Worm (Caenorhabditis elegans) whole organism, young adult: ENCODE results near the gene sru-30.

Source experiments
- B0035.1 ChIP-seq: sonication (generic microtip); optimal IDR thresholded peaks from 2 replicates; lab custom pipeline; 2016; ENCODE audit warnings: missing genetic modification characterization, mild to moderate bottlenecking, missing compliant biosample characterization, missing genotype, missing genetic modification reagents
- C06A6.2 ChIP-seq: fragments of 200-800 bp; sonication (Bioruptor generic); conservative IDR thresholded peaks from 2 replicates; pipeline ENCODE4 v1.3.6; 2022; ENCODE audit warnings: missing genetic modification characterization, missing compliant biosample characterization
- F10E7.11 ChIP-seq: sonication (generic microtip); optimal IDR thresholded peaks from 2 replicates; lab custom pipeline; 2017; ENCODE audit warnings: mild to moderate bottlenecking, missing genetic modification characterization, moderate library complexity, missing compliant biosample characterization
- F37B4.10 ChIP-seq: fragments of 200-800 bp; sonication (Bioruptor generic); IDR thresholded peaks from 2 replicates; pipeline ENCODE4 v1.3.6; 2022; ENCODE audit warnings: missing genetic modification characterization, missing compliant biosample characterization
- F49E8.2 ChIP-seq: sonication (generic microtip); optimal IDR thresholded peaks from 3 replicates; lab custom pipeline; 2017; ENCODE audit warnings: missing genetic modification characterization, mild to moderate bottlenecking, missing compliant biosample characterization, antibody characterized with exemption, moderate library complexity; ENCODE audit not compliant: insufficient read depth
- K11D2.4 ChIP-seq: fragments of 200-800 bp; sonication (Bioruptor generic); IDR thresholded peaks from 2 replicates; pipeline ENCODE4 v1.3.6; 2022; ENCODE audit warnings: missing genetic modification reagents, missing genetic modification characterization, missing compliant biosample characterization
- Y53G8AR.9 ChIP-seq: fragments of 200-800 bp; sonication (Bioruptor generic); conservative IDR thresholded peaks from 2 replicates; pipeline ENCODE4 v1.3.6; 2022; ENCODE audit warnings: missing genetic modification reagents, missing genetic modification characterization, missing compliant biosample characterization
- Y56A3A.18 ChIP-seq: fragments of 200-800 bp; sonication (Bioruptor generic); IDR thresholded peaks from 2 replicates; pipeline ENCODE4 v1.3.6; 2022; ENCODE audit warnings: missing genetic modification reagents, missing genetic modification characterization, missing compliant biosample characterization
- ama-1 ChIP-seq, 3 experiments: fragments of 150-350 bp in 1 of 3; sonication (generic microtip) in 2 of 3; optimal IDR thresholded peaks; 2 replicates each; lab custom pipeline; 2014 to 2018; ENCODE audit warnings: missing biosample characterization in 2 of 3, missing genetic modification characterization in 2 of 3, missing genetic modification reagents in 2 of 3
- atf-7 ChIP-seq: sonication (generic microtip); optimal IDR thresholded peaks from 2 replicates; lab custom pipeline; 2017; ENCODE audit warnings: mild to moderate bottlenecking, missing genetic modification characterization, missing compliant biosample characterization
- attf-5 ChIP-seq: fragments of 200-800 bp; sonication (Bioruptor generic); optimal IDR thresholded peaks from 2 replicates; lab custom pipeline; 2018; ENCODE audit warnings: mild to moderate bottlenecking, missing genetic modification characterization, missing compliant biosample characterization
- bed-2 ChIP-seq: fragments of 200-800 bp; sonication (Bioruptor generic); IDR thresholded peaks from 2 replicates; pipeline ENCODE4 v1.3.6; 2022; ENCODE audit warnings: missing genetic modification reagents, missing genetic modification characterization, missing compliant biosample characterization
- cebp-1 ChIP-seq, 2 experiments: fragments of 200-800 bp in 1 of 2; sonication (Bioruptor generic) in 1 of 2; sonication (generic microtip) in 1 of 2; IDR thresholded peaks in 1 of 2; optimal IDR thresholded peaks in 1 of 2; 2 replicates each; pipeline versions ENCODE4 v1.3.6 to Lab custom; 2017 to 2022; ENCODE audit warnings: missing compliant biosample characterization in 2 of 2, missing genetic modification characterization in 2 of 2, mild to moderate bottlenecking in 1 of 2, missing genetic modification reagents in 1 of 2, moderate library complexity in 1 of 2
- ceh-100 ChIP-seq: fragments of 200-800 bp; sonication (Bioruptor generic); IDR thresholded peaks from 2 replicates; pipeline ENCODE4 v1.3.6; 2022; ENCODE audit warnings: missing genetic modification reagents, missing genetic modification characterization, missing compliant biosample characterization
- ceh-27 ChIP-seq: fragments of 200-800 bp; sonication (Bioruptor generic); optimal IDR thresholded peaks from 2 replicates; lab custom pipeline; 2018; ENCODE audit warnings: mild to moderate bottlenecking, missing genetic modification characterization, moderate library complexity, missing compliant biosample characterization
- chd-7 ChIP-seq: sonication (generic microtip); optimal IDR thresholded peaks from 2 replicates; lab custom pipeline; 2016; ENCODE audit warnings: mild to moderate bottlenecking, missing genetic modification characterization, moderate library complexity, missing compliant biosample characterization
- die-1 ChIP-seq: sonication (generic microtip); optimal IDR thresholded peaks from 2 replicates; lab custom pipeline; 2016; ENCODE audit warnings: missing genotype, mild to moderate bottlenecking, missing genetic modification characterization, missing compliant biosample characterization
- egl-18 ChIP-seq: fragments of 200-800 bp; sonication (Bioruptor generic); IDR thresholded peaks from 2 replicates; pipeline ENCODE4 v1.3.6; 2022; ENCODE audit warnings: missing genetic modification reagents, missing genetic modification characterization, missing compliant biosample characterization
- ekl-4 ChIP-seq: fragments of 200-800 bp; sonication (Bioruptor generic); IDR thresholded peaks from 2 replicates; pipeline ENCODE4 v1.3.6; 2022; ENCODE audit warnings: missing genetic modification reagents, missing genetic modification characterization, missing compliant biosample characterization
- let-607 ChIP-seq, 2 experiments: fragments of 200-800 bp in 1 of 2; sonication (Bioruptor generic) in 1 of 2; sonication (generic microtip) in 1 of 2; optimal IDR thresholded peaks; 2 replicates each; lab custom pipeline; 2016 to 2018; ENCODE audit warnings: mild to moderate bottlenecking in 2 of 2, missing compliant biosample characterization in 2 of 2, missing genetic modification characterization in 2 of 2, moderate library complexity in 2 of 2, missing genotype in 1 of 2
- lin-35 ChIP-seq, 3 experiments: fragments of 150-350 bp in 2 of 3; sonication (generic microtip) in 1 of 3; optimal IDR thresholded peaks; 2 replicates each; lab custom pipeline; 2014 to 2018; ENCODE audit warnings: missing biosample characterization in 3 of 3, missing genetic modification characterization in 3 of 3, missing genetic modification reagents in 3 of 3
- lin-40 ChIP-seq: sonication (generic microtip); optimal IDR thresholded peaks from 2 replicates; lab custom pipeline; 2016; ENCODE audit warnings: missing genetic modification characterization, mild to moderate bottlenecking, missing compliant biosample characterization, missing genotype, missing genetic modification reagents
- lir-1 ChIP-seq: fragments of 200-800 bp; sonication (Bioruptor generic); conservative IDR thresholded peaks from 2 replicates; pipeline ENCODE4 v1.3.6; 2022; ENCODE audit warnings: missing genetic modification reagents, missing genetic modification characterization, missing compliant biosample characterization
- lsl-1 ChIP-seq: fragments of 200-800 bp; sonication (Bioruptor generic); optimal IDR thresholded peaks from 2 replicates; lab custom pipeline; 2018; ENCODE audit warnings: mild to moderate bottlenecking, missing genetic modification characterization, moderate library complexity, missing compliant biosample characterization
- lsy-27 ChIP-seq: sonication (generic microtip); optimal IDR thresholded peaks from 2 replicates; lab custom pipeline; 2017; ENCODE audit warnings: missing genetic modification characterization, mild to moderate bottlenecking, missing compliant biosample characterization, antibody characterized with exemption, missing genotype, borderline replicate concordance; ENCODE audit not compliant: insufficient read depth
- madf-3 ChIP-seq: fragments of 200-800 bp; sonication (Bioruptor generic); IDR thresholded peaks from 2 replicates; pipeline ENCODE4 v1.3.6; 2022; ENCODE audit warnings: missing genetic modification reagents, missing genetic modification characterization, missing compliant biosample characterization
- madf-6 ChIP-seq: fragments of 200-800 bp; sonication (Bioruptor generic); IDR thresholded peaks from 2 replicates; pipeline ENCODE4 v1.3.6; 2022; ENCODE audit warnings: missing genetic modification reagents, missing genetic modification characterization, missing compliant biosample characterization
- madf-8 ChIP-seq: fragments of 200-800 bp; sonication (Bioruptor generic); conservative IDR thresholded peaks from 2 replicates; pipeline ENCODE4 v1.3.6; 2022; ENCODE audit warnings: missing genetic modification reagents, missing genetic modification characterization, missing compliant biosample characterization
- mcd-1 ChIP-seq: fragments of 200-800 bp; sonication (Bioruptor generic); IDR thresholded peaks from 2 replicates; pipeline ENCODE4 v1.3.6; 2022; ENCODE audit warnings: missing genetic modification reagents, missing genetic modification characterization, missing compliant biosample characterization
- mxl-1 ChIP-seq: sonication (generic microtip); optimal IDR thresholded peaks from 2 replicates; lab custom pipeline; 2016; ENCODE audit warnings: missing genetic modification characterization, missing compliant biosample characterization
- nfyb-1 ChIP-seq: fragments of 200-800 bp; sonication (Bioruptor generic); IDR thresholded peaks from 2 replicates; pipeline ENCODE4 v1.3.6; 2022; ENCODE audit warnings: missing genetic modification reagents, missing genetic modification characterization, missing compliant biosample characterization
- nhr-27 ChIP-seq: fragments of 200-800 bp; sonication (Bioruptor generic); optimal IDR thresholded peaks from 2 replicates; lab custom pipeline; 2018; ENCODE audit warnings: mild to moderate bottlenecking, missing genetic modification characterization, moderate library complexity, missing compliant biosample characterization
- pbrm-1 ChIP-seq: fragments of 200-800 bp; sonication (Bioruptor generic); IDR thresholded peaks from 2 replicates; pipeline ENCODE4 v1.3.6; 2022; ENCODE audit warnings: missing genetic modification reagents, missing genetic modification characterization, missing compliant biosample characterization
- rec-8 ChIP-seq, 2 experiments: sonication (generic microtip); optimal IDR thresholded peaks; 2 replicates each; lab custom pipeline; 2016; ENCODE audit warnings: mild to moderate bottlenecking in 2 of 2, missing genetic modification characterization in 2 of 2, missing genetic modification reagents in 2 of 2, missing genotype in 2 of 2, missing biosample characterization in 1 of 2, missing compliant biosample characterization in 1 of 2, moderate library complexity in 1 of 2
- repo-1 ChIP-seq: sonication (generic microtip); optimal IDR thresholded peaks from 2 replicates; lab custom pipeline; 2017; ENCODE audit warnings: mild to moderate bottlenecking, missing genetic modification characterization, missing compliant biosample characterization
- sea-2 ChIP-seq: fragments of 200-800 bp; sonication (Bioruptor generic); IDR thresholded peaks from 2 replicates; pipeline ENCODE4 v1.3.6; 2022; ENCODE audit warnings: missing genetic modification characterization, missing compliant biosample characterization
- somi-1 ChIP-seq: fragments of 200-800 bp; sonication (Bioruptor generic); optimal IDR thresholded peaks from 2 replicates; lab custom pipeline; 2018; ENCODE audit warnings: mild to moderate bottlenecking, missing genetic modification characterization, missing compliant biosample characterization
- tbp1 ChIP-seq: fragments of 200-800 bp; sonication (Bioruptor generic); optimal IDR thresholded peaks from 2 replicates; lab custom pipeline; 2018; ENCODE audit warnings: mild to moderate bottlenecking, missing genetic modification characterization, missing compliant biosample characterization
- tlf-1 ChIP-seq: fragments of 200-800 bp; sonication (Bioruptor generic); optimal IDR thresholded peaks from 2 replicates; lab custom pipeline; 2018; ENCODE audit warnings: mild to moderate bottlenecking, missing genetic modification characterization, missing compliant biosample characterization
- xnd-1 ChIP-seq: sonication (generic microtip); optimal IDR thresholded peaks from 2 replicates; lab custom pipeline; 2016; ENCODE audit warnings: missing genotype, missing genetic modification reagents, missing genetic modification characterization, missing compliant biosample characterization
- ztf-26 ChIP-seq: sonication (generic microtip); optimal IDR thresholded peaks from 2 replicates; lab custom pipeline; 2017; ENCODE audit warnings: missing genetic modification characterization, missing compliant biosample characterization
- ztf-3 ChIP-seq: fragments of 200-800 bp; sonication (Bioruptor generic); optimal IDR thresholded peaks from 2 replicates; lab custom pipeline; 2018; ENCODE audit warnings: mild to moderate bottlenecking, missing genetic modification characterization, missing compliant biosample characterization

sru-30 gene

ce11 chrV:9786721-9787131 lies 26.9 kb upstream of the sru-30 start, which contains the start of gene F46B6.6 (continued):
- peak; percentile 72 for TF ChIP-seq ama-1 (optimal IDR thresholded peaks at IDR 0.05; lab: Kevin White, UChicago)
- peak; percentile 14 to 36 for TF ChIP-seq ama-1 (GFP tag; optimal IDR thresholded peaks at IDR 0.05; lab: Kevin White, UChicago)
- no peak for TF ChIP-seq xnd-1 (tag; lab: Kevin White, UChicago)
- 0 out of 2 replicates have a peak, but pooled peaks have one; percentile 41 for TF ChIP-seq Y56A3A.18 (GFP tag; lab: Robert Waterston, UW)
- peak in 1 of 2 experiments; percentile 12 for TF ChIP-seq rec-8 (tag; optimal IDR thresholded peaks at IDR 0.05; lab: Kevin White, UChicago)
- TF ChIP-seq lsl-1 (GFP tag; lab: Kevin White, UChicago): peak; percentile 12
- TF ChIP-seq madf-6: peak; percentile 29; the same call in 1 of the 2 replicates
- TF ChIP-seq cebp-1 (GFP tag; IDR thresholded peaks at IDR 0.05; lab: Robert Waterston, UW): no peak
- TF ChIP-seq cebp-1 (tag; optimal IDR thresholded peaks at IDR 0.05; lab: Kevin White, UChicago): peak; percentile 54
- no peak for TF ChIP-seq ceh-27 (GFP tag; lab: Kevin White, UChicago)
- peak; percentile 50; the same call in 1 of the 2 replicates for TF ChIP-seq ekl-4 (GFP tag; lab: Robert Waterston, UW)
- peak in 1 of 2 experiments; percentile 41 for TF ChIP-seq let-607 (tag; optimal IDR thresholded peaks at IDR 0.05; lab: Kevin White, UChicago)
- TF ChIP-seq sea-2 (GFP tag; lab: Robert Waterston, UW): no peak
- no peak for TF ChIP-seq ceh-100 (GFP tag; lab: Robert Waterston, UW)
- no peak for TF ChIP-seq mxl-1 (tag; lab: Kevin White, UChicago)
- 0 out of 2 replicates have a peak, but pooled peaks have one; percentile 57 for TF ChIP-seq Y53G8AR.9 (GFP tag; lab: Robert Waterston, UW)
- 0 out of 2 replicates have a peak, but pooled peaks have one; percentile 19 for TF ChIP-seq pbrm-1 (GFP tag; lab: Robert Waterston, UW)
- TF ChIP-seq F49E8.2 (tag; lab: Kevin White, UChicago): peak; percentile 53
- peak; percentile 80 for TF ChIP-seq chd-7 (tag; lab: Kevin White, UChicago)
- no peak for TF ChIP-seq lin-40
- TF ChIP-seq die-1 (tag; lab: Kevin White, UChicago): peak; percentile 15
- TF ChIP-seq attf-5: peak; percentile 41
- no peak for TF ChIP-seq F37B4.10 (GFP tag; lab: Robert Waterston, UW)
- TF ChIP-seq nfyb-1 (GFP tag; lab: Robert Waterston, UW): 0 out of 2 replicates have a peak, but pooled peaks have one; percentile 54
- no peak; the same call in 1 of the 2 replicates for TF ChIP-seq madf-8 (GFP tag; lab: Robert Waterston, UW)
- peak; percentile 46 for TF ChIP-seq atf-7 (tag; lab: Kevin White, UChicago)
- no peak for TF ChIP-seq lsy-27 (tag; lab: Kevin White, UChicago)
- TF ChIP-seq egl-18 (GFP tag; lab: Robert Waterston, UW): no peak
- 0 out of 2 replicates have a peak, but pooled peaks have one; percentile 10 for TF ChIP-seq C06A6.2 (GFP tag; lab: Robert Waterston, UW)
- no peak; the same call in 1 of the 2 replicates for TF ChIP-seq lir-1 (GFP tag; lab: Robert Waterston, UW)
- TF ChIP-seq bed-2 (GFP tag; lab: Robert Waterston, UW): no peak
- peak; percentile 3 for TF ChIP-seq B0035.1 (tag; lab: Kevin White, UChicago)
- TF ChIP-seq tlf-1 (GFP tag; lab: Kevin White, UChicago): peak; percentile 12
- TF ChIP-seq mcd-1 (GFP tag; lab: Robert Waterston, UW): no peak
- TF ChIP-seq tbp1 (GFP tag; lab: Kevin White, UChicago): peak; percentile 14
- TF ChIP-seq madf-3 (GFP tag; lab: Robert Waterston, UW): peak; percentile 60; the same call in 1 of the 2 replicates
- peak in 1 of 3 experiments; percentile 24 for TF ChIP-seq lin-35 (GFP tag; optimal IDR thresholded peaks at IDR 0.05; lab: Kevin White, UChicago)
- TF ChIP-seq nhr-27 (tag; lab: Kevin White, UChicago): peak; percentile 22
- peak; percentile 92 for TF ChIP-seq repo-1 (tag; lab: Kevin White, UChicago)
- peak; percentile 8 for TF ChIP-seq ztf-3 (GFP tag; lab: Kevin White, UChicago)
- TF ChIP-seq K11D2.4 (GFP tag; lab: Robert Waterston, UW): peak; percentile 41; the same call in 1 of the 2 replicates
- TF ChIP-seq somi-1 (GFP tag; lab: Kevin White, UChicago): no peak
- no peak for TF ChIP-seq ztf-26 (tag; lab: Kevin White, UChicago)
- peak; percentile 13 for TF ChIP-seq F10E7.11 (tag; lab: Kevin White, UChicago)
